Fruit fly (Drosophila melanogaster) whole organism, embryonic: Measurements from ENCODE around the gene ball.

ENCODE experiments used
- Bteb2 ChIP-seq: fragments of 200-800 bp; sonication (Bioruptor generic); optimal IDR thresholded peaks from 2 replicates; lab custom pipeline; 2016; ENCODE audit warnings: missing biosample characterization, missing genetic modification characterization
- CG11398 ChIP-seq: fragments of 200-800 bp; sonication (Bioruptor generic); optimal IDR thresholded peaks from 2 replicates; lab custom pipeline; 2016; ENCODE audit warnings: missing biosample characterization, missing genetic modification characterization
- CG11723 ChIP-seq: fragments of 200-800 bp; sonication (Bioruptor generic); optimal IDR thresholded peaks from 2 replicates; lab custom pipeline; 2017; ENCODE audit warnings: missing biosample characterization, mild to moderate bottlenecking, missing genetic modification characterization
- CG12219 ChIP-seq: fragments of 200-800 bp; sonication (Bioruptor generic); optimal IDR thresholded peaks from 3 replicates; lab custom pipeline; 2018; ENCODE audit warnings: missing biosample characterization, mild to moderate bottlenecking, missing genetic modification characterization
- CG12236 ChIP-seq: fragments of 200-800 bp; sonication (Bioruptor generic); optimal IDR thresholded peaks from 2 replicates; lab custom pipeline; 2016; ENCODE audit warnings: missing biosample characterization, missing genetic modification characterization
- CG13424 ChIP-seq: fragments of 200-800 bp; sonication (Bioruptor generic); optimal IDR thresholded peaks from 2 replicates; lab custom pipeline; 2019; ENCODE audit warnings: missing biosample characterization, mild to moderate bottlenecking, missing genetic modification characterization, moderate library complexity
- CG15011 ChIP-seq: fragments of 200-800 bp; sonication (Bioruptor generic); optimal IDR thresholded peaks from 3 replicates; lab custom pipeline; 2018; ENCODE audit warnings: missing biosample characterization, mild to moderate bottlenecking, missing genetic modification characterization
- CG17328 ChIP-seq: fragments of 200-800 bp; sonication (Bioruptor generic); IDR thresholded peaks from 2 replicates; pipeline ENCODE4 v1.3.6; 2022; ENCODE audit warnings: missing biosample characterization, missing genetic modification characterization
- CG18619 ChIP-seq: fragments of 200-800 bp; sonication (Bioruptor generic); optimal IDR thresholded peaks from 3 replicates; lab custom pipeline; 2017; ENCODE audit warnings: missing biosample characterization, mild to moderate bottlenecking, missing genetic modification characterization
- CG31441 ChIP-seq: fragments of 200-800 bp; sonication (Bioruptor generic); IDR thresholded peaks from 2 replicates; pipeline ENCODE4 v1.3.6; 2022; ENCODE audit warnings: missing biosample characterization, missing genetic modification characterization
- CG4424 ChIP-seq: fragments of 200-800 bp; sonication (Bioruptor generic); optimal IDR thresholded peaks from 3 replicates; lab custom pipeline; 2016; ENCODE audit warnings: missing biosample characterization, missing genetic modification characterization
- CG4730 ChIP-seq: fragments of 200-800 bp; sonication (Bioruptor generic); IDR thresholded peaks from 2 replicates; pipeline ENCODE4 v1.3.6; 2022; ENCODE audit warnings: missing biosample characterization, missing genetic modification characterization
- CG7745 ChIP-seq: fragments of 200-800 bp; sonication (Bioruptor generic); optimal IDR thresholded peaks from 2 replicates; lab custom pipeline; 2018; ENCODE audit warnings: missing biosample characterization, mild to moderate bottlenecking, missing genetic modification characterization, moderate library complexity
- CG8281 ChIP-seq: fragments of 200-800 bp; sonication (Bioruptor generic); optimal IDR thresholded peaks from 2 replicates; lab custom pipeline; 2018; ENCODE audit warnings: missing biosample characterization, mild to moderate bottlenecking, missing genetic modification characterization, moderate library complexity
- CG9817 ChIP-seq: fragments of 200-800 bp; sonication (Bioruptor generic); optimal IDR thresholded peaks from 2 replicates; lab custom pipeline; 2018; ENCODE audit warnings: missing biosample characterization, mild to moderate bottlenecking, missing genetic modification characterization, moderate library complexity
- Chrac-16 ChIP-seq: fragments of 200-800 bp; sonication (Bioruptor generic); optimal IDR thresholded peaks from 3 replicates; lab custom pipeline; 2016; ENCODE audit warnings: missing biosample characterization, missing genetic modification characterization
- CkIIα-i1 ChIP-seq: fragments of 200-800 bp; sonication (Bioruptor generic); IDR thresholded peaks from 2 replicates; pipeline ENCODE4 v1.3.6; 2022; ENCODE audit warnings: missing biosample characterization, missing genetic modification characterization
- D19A ChIP-seq: fragments of 200-800 bp; optimal IDR thresholded peaks from 3 replicates; lab custom pipeline; 2019; ENCODE audit warnings: missing biosample characterization, mild to moderate bottlenecking, missing genetic modification characterization, moderate library complexity
- Doc2 ChIP-seq: fragments of 200-800 bp; sonication (Bioruptor generic); IDR thresholded peaks from 2 replicates; pipeline ENCODE4 v1.3.6; 2022; ENCODE audit warnings: missing biosample characterization, missing genetic modification characterization
- Fer1 ChIP-seq: fragments of 200-800 bp; sonication (Bioruptor generic); optimal IDR thresholded peaks from 2 replicates; lab custom pipeline; 2017; ENCODE audit warnings: missing biosample characterization, mild to moderate bottlenecking, missing genetic modification characterization
- Hr39 ChIP-seq: fragments of >200 bp; optimal IDR thresholded peaks from 2 replicates; lab custom pipeline; 2017
- Hr51 ChIP-seq, 2 experiments: fragments of 200-800 bp; sonication (Bioruptor generic); optimal IDR thresholded peaks; 2 replicates in 1 of 2; 3 replicates in 1 of 2; lab custom pipeline; 2016 to 2018; ENCODE audit warnings: missing biosample characterization in 2 of 2, missing genetic modification characterization in 2 of 2, mild to moderate bottlenecking in 1 of 2, moderate library complexity in 1 of 2
- Hsf ChIP-seq: fragments of 200-800 bp; sonication (Bioruptor generic); optimal IDR thresholded peaks from 3 replicates; lab custom pipeline; 2016; ENCODE audit warnings: missing biosample characterization, missing genetic modification characterization
- Lim3 ChIP-seq: fragments of 200-800 bp; sonication (Bioruptor generic); IDR thresholded peaks from 2 replicates; pipeline ENCODE4 v1.3.6; 2022; ENCODE audit warnings: missing biosample characterization, missing genetic modification characterization
- Pdp1 ChIP-seq, 2 experiments: fragments of 200-800 bp; sonication (Bioruptor generic); optimal IDR thresholded peaks; 3 replicates each; lab custom pipeline; 2016; ENCODE audit warnings: missing biosample characterization in 2 of 2, missing genetic modification characterization in 2 of 2, mild to moderate bottlenecking in 1 of 2, moderate library complexity in 1 of 2
- Six4 ChIP-seq: fragments of 200-800 bp; sonication (Bioruptor generic); optimal IDR thresholded peaks from 2 replicates; lab custom pipeline; 2016; ENCODE audit warnings: missing biosample characterization, missing genetic modification characterization
- Sry-β ChIP-seq: fragments of 200-800 bp; sonication (Bioruptor generic); optimal IDR thresholded peaks from 2 replicates; lab custom pipeline; 2018; ENCODE audit warnings: missing biosample characterization, mild to moderate bottlenecking, missing genetic modification characterization, moderate library complexity
- Trl ChIP-seq, 3 experiments: fragments of >200 bp in 2 of 3; fragments of 200-800 bp in 1 of 3; sonication (Bioruptor generic) in 1 of 3; optimal IDR thresholded peaks; 2 replicates in 1 of 3; 3 replicates in 2 of 3; lab custom pipeline; 2016 to 2017; ENCODE audit warnings: missing biosample characterization in 1 of 3, missing genetic modification characterization in 1 of 3
- bigmax ChIP-seq: fragments of 200-800 bp; sonication (Bioruptor generic); optimal IDR thresholded peaks from 2 replicates; lab custom pipeline; 2018; ENCODE audit warnings: missing biosample characterization, mild to moderate bottlenecking, missing genetic modification characterization
- ci ChIP-seq: fragments of 200-800 bp; sonication (Bioruptor generic); IDR thresholded peaks from 3 replicates; pipeline ENCODE4 v1.3.6; 2022; ENCODE audit warnings: missing biosample characterization, missing genetic modification characterization
- dmrt99B ChIP-seq: fragments of 200-800 bp; sonication (Bioruptor generic); optimal IDR thresholded peaks from 2 replicates; lab custom pipeline; 2018; ENCODE audit warnings: missing biosample characterization, mild to moderate bottlenecking, missing genetic modification characterization, moderate library complexity
- dpn ChIP-seq, 2 experiments: fragments of 200-800 bp; sonication (Bioruptor generic); optimal IDR thresholded peaks; 3 replicates each; lab custom pipeline; 2016; ENCODE audit warnings: missing biosample characterization in 2 of 2, missing genetic modification characterization in 2 of 2
- dysf ChIP-seq: fragments of 200-800 bp; sonication (Bioruptor generic); IDR thresholded peaks from 3 replicates; pipeline ENCODE4 v1.3.6; 2022; ENCODE audit warnings: missing biosample characterization, missing genetic modification characterization
- fd3F ChIP-seq: fragments of 200-800 bp; sonication (Bioruptor generic); optimal IDR thresholded peaks from 2 replicates; lab custom pipeline; 2018; ENCODE audit warnings: missing biosample characterization, mild to moderate bottlenecking, missing genetic modification characterization, moderate library complexity
- grau ChIP-seq: fragments of 200-800 bp; optimal IDR thresholded peaks from 3 replicates; lab custom pipeline; 2019; ENCODE audit warnings: missing biosample characterization, mild to moderate bottlenecking, missing genetic modification characterization, moderate library complexity
- hkb ChIP-seq, 2 experiments: fragments of 200-800 bp in 1 of 2; fragments of >200 bp in 1 of 2; sonication (Bioruptor generic) in 1 of 2; IDR thresholded peaks in 1 of 2; optimal IDR thresholded peaks in 1 of 2; 2 replicates each; pipeline versions ENCODE4 v1.3.6 to Lab custom; 2017 to 2022; ENCODE audit warnings: missing biosample characterization in 1 of 2, missing genetic modification characterization in 1 of 2
- insv ChIP-seq, 2 experiments: fragments of 200-800 bp; sonication (Bioruptor generic); optimal IDR thresholded peaks; 3 replicates each; lab custom pipeline; 2016 to 2018; ENCODE audit warnings: missing biosample characterization in 2 of 2, missing genetic modification characterization in 2 of 2
- nmo ChIP-seq: fragments of 200-800 bp; sonication (Bioruptor generic); optimal IDR thresholded peaks from 2 replicates; lab custom pipeline; 2018; ENCODE audit warnings: missing biosample characterization, mild to moderate bottlenecking, missing genetic modification characterization, moderate library complexity
- odd ChIP-seq: fragments of 200-800 bp; sonication (Bioruptor generic); optimal IDR thresholded peaks from 2 replicates; lab custom pipeline; 2017; ENCODE audit warnings: missing biosample characterization, mild to moderate bottlenecking, missing genetic modification characterization
- pzg ChIP-seq: fragments of 200-800 bp; sonication (Bioruptor generic); optimal IDR thresholded peaks from 3 replicates; lab custom pipeline; 2018; ENCODE audit warnings: missing biosample characterization, mild to moderate bottlenecking, missing genetic modification characterization, moderate library complexity
- ro ChIP-seq: fragments of 200-800 bp; sonication (Bioruptor generic); IDR thresholded peaks from 2 replicates; pipeline ENCODE4 v1.3.6; 2022; ENCODE audit warnings: missing biosample characterization, missing genetic modification characterization
- sc ChIP-seq, 3 experiments: fragments of >200 bp in 2 of 3; fragments of 200-800 bp in 1 of 3; sonication (Bioruptor generic) in 1 of 3; optimal IDR thresholded peaks; 2 replicates in 2 of 3; 3 replicates in 1 of 3; lab custom pipeline; 2017; ENCODE audit warnings: mild to moderate bottlenecking in 1 of 3, missing biosample characterization in 1 of 3, missing genetic modification characterization in 1 of 3, missing genetic modification reagents in 1 of 3
- scrt ChIP-seq: fragments of 200-800 bp; sonication (Bioruptor generic); optimal IDR thresholded peaks from 2 replicates; lab custom pipeline; 2018; ENCODE audit warnings: missing biosample characterization, mild to moderate bottlenecking, missing genetic modification characterization, moderate library complexity
- sna ChIP-seq: fragments of 200-800 bp; sonication (Bioruptor generic); IDR thresholded peaks from 2 replicates; pipeline ENCODE4 v1.3.6; 2022; ENCODE audit warnings: missing biosample characterization, missing genetic modification characterization; ENCODE audit not compliant: partially characterized antibody
- ssp ChIP-seq: fragments of 200-800 bp; sonication (Bioruptor generic); IDR thresholded peaks from 2 replicates; pipeline ENCODE4 v1.3.6; 2022; ENCODE audit warnings: missing biosample characterization, missing genetic modification characterization
- sug ChIP-seq: fragments of 200-800 bp; optimal IDR thresholded peaks from 2 replicates; lab custom pipeline; 2019; ENCODE audit warnings: missing biosample characterization, mild to moderate bottlenecking, missing genetic modification characterization, moderate library complexity
- unc-4 ChIP-seq: fragments of 200-800 bp; sonication (Bioruptor generic); IDR thresholded peaks from 2 replicates; pipeline ENCODE4 v1.3.6; 2022; ENCODE audit warnings: missing biosample characterization, missing genetic modification characterization; ENCODE audit not compliant: partially characterized antibody
- zf30C ChIP-seq: fragments of 200-800 bp; sonication (Bioruptor generic); optimal IDR thresholded peaks from 3 replicates; lab custom pipeline; 2018; ENCODE audit warnings: missing biosample characterization, mild to moderate bottlenecking, missing genetic modification characterization

ball gene

dm6 chr3R:26888086-26888724 is 21.6 kb upstream of the ball start (continued):
- peak; percentile 78 for TF ChIP-seq dysf (GFP tag; lab: Robert Waterston, UW)
- no peak for TF ChIP-seq CG11723 (GFP tag; lab: Kevin White, UChicago)
- no peak for TF ChIP-seq Sry-β (GFP tag; lab: Kevin White, UChicago)
- TF ChIP-seq pzg (GFP tag; lab: Kevin White, UChicago): no peak
- TF ChIP-seq CG13424 (tag; lab: Kevin White, UChicago): peak; percentile 69
- peak; percentile 48 for TF ChIP-seq Hsf (GFP tag; lab: Kevin White, UChicago)
- no peak for TF ChIP-seq Hr39 (lab: Kevin White, UChicago)
- peak; percentile 44; the same call in 1 of the 3 replicates for TF ChIP-seq ci (GFP tag; lab: Robert Waterston, UW)
- TF ChIP-seq CG4730 (GFP tag; lab: Robert Waterston, UW): 0 out of 2 replicates have a peak, but pooled peaks have one; percentile 26
- TF ChIP-seq Doc2 (GFP tag; lab: Robert Waterston, UW): no peak
- peak; percentile 41 for TF ChIP-seq CG9817
- no peak for TF ChIP-seq sna (GFP tag; lab: Robert Waterston, UW)
- TF ChIP-seq sug (tag; lab: Kevin White, UChicago): peak; percentile 45
- no peak for TF ChIP-seq Trl (optimal IDR thresholded peaks at IDR 0.05; lab: Kevin White, UChicago)
- TF ChIP-seq Trl (GFP tag; optimal IDR thresholded peaks at IDR 0.05; lab: Kevin White, UChicago): no peak
- peak; percentile 29 to 34 for TF ChIP-seq Pdp1 (GFP tag; optimal IDR thresholded peaks at IDR 0.05; lab: Kevin White, UChicago)
- TF ChIP-seq nmo (GFP tag; lab: Kevin White, UChicago): peak; percentile 55
- TF ChIP-seq CG31441 (GFP tag; lab: Robert Waterston, UW): peak; percentile 56
- no peak for TF ChIP-seq bigmax (GFP tag; lab: Kevin White, UChicago)
- peak; percentile 48 to 56 for TF ChIP-seq dpn (GFP tag; optimal IDR thresholded peaks at IDR 0.05; lab: Kevin White, UChicago)
- TF ChIP-seq CG7745 (tag; lab: Kevin White, UChicago): no peak
- peak; percentile 67 for TF ChIP-seq dmrt99B
- peak; percentile 9 for TF ChIP-seq CG12236 (GFP tag; lab: Kevin White, UChicago)
- peak; percentile 14 for TF ChIP-seq Bteb2 (GFP tag; lab: Kevin White, UChicago)
- peak; percentile 35 for TF ChIP-seq odd (GFP tag; lab: Kevin White, UChicago)
- peak; percentile 13 for TF ChIP-seq Chrac-16 (GFP tag; lab: Kevin White, UChicago)
- peak; percentile 19 for TF ChIP-seq scrt (GFP tag; lab: Kevin White, UChicago)
- peak; percentile 51 for TF ChIP-seq Fer1 (GFP tag; lab: Kevin White, UChicago)
- peak; percentile 1 to 66 for TF ChIP-seq Hr51 (GFP tag; optimal IDR thresholded peaks at IDR 0.05; lab: Kevin White, UChicago)
- peak; percentile 24 for TF ChIP-seq CG8281 (tag; lab: Kevin White, UChicago)
- TF ChIP-seq grau (tag; lab: Kevin White, UChicago): peak; percentile 65
- peak; percentile 14 for TF ChIP-seq CG18619 (GFP tag; lab: Kevin White, UChicago)
- TF ChIP-seq D19A: no peak
- TF ChIP-seq zf30C (GFP tag; lab: Kevin White, UChicago): no peak
- TF ChIP-seq fd3F: peak; percentile 42
- TF ChIP-seq CG4424 (GFP tag; lab: Kevin White, UChicago): peak; percentile 40
- no peak for TF ChIP-seq hkb (optimal IDR thresholded peaks at IDR 0.05; lab: Kevin White, UChicago)
- peak; percentile 67 for TF ChIP-seq hkb (GFP tag; IDR thresholded peaks at IDR 0.05; lab: Robert Waterston, UW)
- no peak for TF ChIP-seq unc-4 (GFP tag; lab: Robert Waterston, UW)
- 0 out of 2 replicates have a peak, but pooled peaks have one; percentile 31 for TF ChIP-seq CG17328
- peak; percentile 50 for TF ChIP-seq CG12219 (GFP tag; lab: Kevin White, UChicago)
- TF ChIP-seq ssp (GFP tag; lab: Robert Waterston, UW): no peak
- TF ChIP-seq CG11398 (GFP tag; lab: Kevin White, UChicago): no peak
- TF ChIP-seq sc (optimal IDR thresholded peaks at IDR 0.05; lab: Kevin White, UChicago): no peak
- TF ChIP-seq sc (GFP tag; optimal IDR thresholded peaks at IDR 0.05; lab: Kevin White, UChicago): peak; percentile 12
- no peak for TF ChIP-seq Six4 (GFP tag; lab: Kevin White, UChicago)
- no peak for TF ChIP-seq Lim3
- peak; percentile 16 for TF ChIP-seq CG15011 (GFP tag; lab: Kevin White, UChicago)
- no peak for TF ChIP-seq insv (GFP tag; optimal IDR thresholded peaks at IDR 0.05; lab: Kevin White, UChicago)
- TF ChIP-seq CkIIα-i1 (GFP tag; lab: Robert Waterston, UW): no peak
- peak; percentile 27; the same call in 1 of the 2 replicates for TF ChIP-seq ro (GFP tag; lab: Robert Waterston, UW)
